Worm (Caenorhabditis elegans) whole organism, early embryonic: ENCODE measurements around the gene C13C4.6.

Experiments used
- F13C5.2 ChIP-seq: sonication (generic microtip); optimal IDR thresholded peaks from 2 replicates; lab custom pipeline; 2017; ENCODE audit warnings: mild to moderate bottlenecking, missing genetic modification characterization, inconsistent platforms, missing compliant biosample characterization
- ama-1 ChIP-seq: fragments of 150-350 bp; optimal IDR thresholded peaks from 2 replicates; lab custom pipeline; 2014
- ceh-13 ChIP-seq: fragments of 200-800 bp; sonication (Bioruptor generic); optimal IDR thresholded peaks from 2 replicates; lab custom pipeline; 2018; ENCODE audit warnings: mild to moderate bottlenecking, missing genetic modification characterization, missing compliant biosample characterization
- ceh-36 ChIP-seq: sonication (generic microtip); optimal IDR thresholded peaks from 2 replicates; lab custom pipeline; 2016; ENCODE audit warnings: missing genetic modification characterization, inconsistent platforms, missing compliant biosample characterization
- ets-7 ChIP-seq: sonication (generic microtip); optimal IDR thresholded peaks from 2 replicates; lab custom pipeline; 2016; ENCODE audit warnings: missing genotype, missing genetic modification characterization, missing compliant biosample characterization
- flt-1 ChIP-seq: fragments of 200-800 bp; sonication (Bioruptor generic); IDR thresholded peaks from 2 replicates; pipeline ENCODE4 v1.3.6; 2022; ENCODE audit warnings: missing genetic modification characterization, missing compliant biosample characterization
- hmbx-1 ChIP-seq: sonication (generic microtip); optimal IDR thresholded peaks from 2 replicates; lab custom pipeline; 2016; ENCODE audit warnings: mild to moderate bottlenecking, missing genetic modification characterization, missing compliant biosample characterization
- hnd-1 ChIP-seq: sonication (generic microtip); optimal IDR thresholded peaks from 2 replicates; lab custom pipeline; 2016; ENCODE audit warnings: missing genetic modification characterization, missing compliant biosample characterization
- tbx-37 ChIP-seq: fragments of 200-800 bp; sonication (Bioruptor generic); conservative IDR thresholded peaks from 2 replicates; pipeline ENCODE4 v1.3.6; 2022; ENCODE audit warnings: missing genetic modification reagents, missing genetic modification characterization, missing compliant biosample characterization
- tra-4 ChIP-seq: sonication (generic microtip); optimal IDR thresholded peaks from 2 replicates; lab custom pipeline; 2017; ENCODE audit warnings: missing genetic modification characterization, missing compliant biosample characterization

DNA sequence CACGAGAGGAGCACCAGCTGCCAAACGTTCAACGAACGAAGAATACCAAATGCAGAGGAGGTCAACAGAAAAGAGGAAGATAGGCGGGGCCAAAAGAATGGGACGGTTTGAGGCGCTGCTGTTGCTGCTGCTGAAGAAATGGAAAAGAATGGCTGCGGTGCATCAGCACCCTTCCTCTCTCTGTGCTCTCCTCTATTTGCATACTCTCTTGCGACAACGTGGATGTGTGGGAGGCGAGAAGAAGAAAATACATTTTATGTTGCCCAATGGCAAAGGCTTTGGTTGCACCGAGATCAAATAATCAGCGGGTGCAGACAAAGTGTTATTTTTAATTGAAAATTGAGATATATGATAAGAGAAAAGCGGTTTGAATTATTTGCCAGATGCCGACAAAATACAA, 37.0 kb downstream of the C13C4.6 start:
- no peak for TF ChIP-seq tra-4 (tag; lab: Kevin White, UChicago)
- no peak for TF ChIP-seq ceh-36 (tag; lab: Kevin White, UChicago)
- no peak for TF ChIP-seq ceh-13 (GFP tag; lab: Kevin White, UChicago)
- TF ChIP-seq flt-1 (GFP tag; lab: Robert Waterston, UW), result no peak
- TF ChIP-seq hnd-1 (tag; lab: Kevin White, UChicago), result no peak
- TF ChIP-seq tbx-37, result no peak
- no peak for TF ChIP-seq ets-7 (tag; lab: Kevin White, UChicago)
- no peak for TF ChIP-seq F13C5.2 (tag; lab: Kevin White, UChicago)
- no peak for TF ChIP-seq ama-1 (lab: Kevin White, UChicago)
- TF ChIP-seq hmbx-1, result no peak
